Worm (Caenorhabditis elegans): Measurements from ENCODE around the gene C05G5.1.

Gene C05G5.1

DNA sequence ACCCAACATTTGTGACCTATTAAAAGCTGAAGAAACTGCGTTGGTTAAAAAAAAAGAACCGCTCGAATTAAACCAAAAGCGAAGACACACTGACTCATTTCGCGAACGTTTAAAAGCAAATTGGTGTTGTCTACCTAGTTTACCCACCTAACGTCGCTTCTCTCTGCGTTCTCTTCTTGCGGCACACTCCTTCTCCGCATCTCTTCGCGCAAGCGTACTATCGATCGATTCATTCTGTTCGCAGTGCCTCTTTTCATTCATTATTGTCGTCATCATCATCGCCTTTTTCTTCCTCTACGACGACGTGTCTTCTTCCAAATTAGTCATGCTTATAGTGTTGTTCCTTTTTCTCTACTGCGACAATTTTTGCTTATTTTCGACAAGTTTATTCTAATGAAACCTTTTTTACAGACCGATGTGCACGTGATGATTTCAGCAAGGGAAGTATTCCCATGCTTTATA is 28.7 kb downstream of the C05G5.1 start, which contains the start of gene atrn-1 (continued):
- TF ChIP-seq nhr-90 (tag; optimal IDR thresholded peaks at IDR 0.05; ENCODE audit: poor library complexity) (no peak), irx-1 (tag; optimal IDR thresholded peaks at IDR 0.05) (no peak), nhr-19 (GFP tag; conservative IDR thresholded peaks at IDR 0.05) (no peak), elt-3 (tag; optimal IDR thresholded peaks at IDR 0.05) (peak in 1 of 6 experiments; percentile 11), egl-27 (tag; optimal IDR thresholded peaks at IDR 0.05) (no peak), unc-86 (tag; optimal IDR thresholded peaks at IDR 0.05) (no peak), ceh-88 (GFP tag; IDR thresholded peaks at IDR 0.05) (no peak), pag-3 (tag; optimal IDR thresholded peaks at IDR 0.05; ENCODE audit: borderline replicate concordance, insufficient read depth) (no peak), unc-62 (GFP tag; optimal IDR thresholded peaks at IDR 0.05) (no peak)

ce11 chrX:14709591-14709990 is 30.3 kb downstream of the C05G5.1 start:
- TF ChIP-seq blmp-1 (tag; optimal IDR thresholded peaks at IDR 0.05) (peak; percentile 72), nhr-20 (tag; optimal IDR thresholded peaks at IDR 0.05) (peak; percentile 10), efl-1 (optimal IDR thresholded peaks at IDR 0.05) (no peak), efl-1 (GFP tag; optimal IDR thresholded peaks at IDR 0.05 in 1 of 2) (no peak), elt-2 (tag; optimal IDR thresholded peaks at IDR 0.05) (no peak), nhr-85 (tag) (peak; percentile 58), elt-3 (tag; optimal IDR thresholded peaks at IDR 0.05) (peak in 2 of 6 experiments; percentile 44 to 80), ets-5 (GFP tag; IDR thresholded peaks at IDR 0.05) (no peak), lin-14 (GFP tag; optimal IDR thresholded peaks at IDR 0.05) (peak; percentile 54)

ce11 chrX:14708176-14708642 is 31.7 kb downstream of the C05G5.1 start:
- TF ChIP-seq ets-5 (GFP tag; IDR thresholded peaks at IDR 0.05) = no peak
- no peak for TF ChIP-seq ceh-63 (GFP tag; optimal IDR thresholded peaks at IDR 0.05)
- TF ChIP-seq fkh-10 (GFP tag; optimal IDR thresholded peaks at IDR 0.05) = peak; percentile 97
- peak in 1 of 2 experiments; percentile 72 for TF ChIP-seq ztf-11 (tag; optimal IDR thresholded peaks at IDR 0.05)
- TF ChIP-seq ceh-82 (tag; optimal IDR thresholded peaks at IDR 0.05) = peak; percentile 91 to 96 (median 93)
- peak; percentile 8 for TF ChIP-seq nhr-11 (tag; optimal IDR thresholded peaks at IDR 0.05)
- TF ChIP-seq elt-3 (tag; optimal IDR thresholded peaks at IDR 0.05) = peak in 4 of 6 experiments; percentile 20 to 79 (median 48)
- no peak for TF ChIP-seq nhr-28 (tag; optimal IDR thresholded peaks at IDR 0.05)
- no peak for TF ChIP-seq unc-62 (GFP tag; optimal IDR thresholded peaks at IDR 0.05)
- peak; percentile 84 for TF ChIP-seq lin-13 (GFP tag; optimal IDR thresholded peaks at IDR 0.05)
- peak; percentile 89 for TF ChIP-seq ceh-8 (GFP tag; optimal IDR thresholded peaks at IDR 0.05)
- TF ChIP-seq mdl-1 (tag; optimal IDR thresholded peaks at IDR 0.05) = peak; percentile 44 to 82
- peak; percentile 87 for TF ChIP-seq aha-1 (tag; optimal IDR thresholded peaks at IDR 0.05)
- TF ChIP-seq efl-3 (GFP tag; optimal IDR thresholded peaks at IDR 0.05) = no peak
- peak; percentile 87 for TF ChIP-seq pax-3 (tag; optimal IDR thresholded peaks at IDR 0.05)
- peak; percentile 94 for TF ChIP-seq swsn-7 (tag; optimal IDR thresholded peaks at IDR 0.05)
- no peak for TF ChIP-seq hlh-17 (GFP tag; optimal IDR thresholded peaks at IDR 0.05; ENCODE audit: borderline replicate concordance)
- peak; percentile 54 for TF ChIP-seq zip-4 (GFP tag; optimal IDR thresholded peaks at IDR 0.05)
- no peak for TF ChIP-seq unc-30 (tag; optimal IDR thresholded peaks at IDR 0.05)
- TF ChIP-seq lin-14 (GFP tag; optimal IDR thresholded peaks at IDR 0.05) = peak; percentile 100
- TF ChIP-seq mab-9 (GFP tag; IDR thresholded peaks at IDR 0.05) = peak; percentile 88
- peak; percentile 71 to 79 for TF ChIP-seq efl-1 (optimal IDR thresholded peaks at IDR 0.05)
- TF ChIP-seq efl-1 (GFP tag; optimal IDR thresholded peaks at IDR 0.05 in 1 of 2) = peak; percentile 53 to 95
- peak; percentile 89 for TF ChIP-seq mef-2 (tag; optimal IDR thresholded peaks at IDR 0.05)
- peak; percentile 61 for TF ChIP-seq pag-3 (tag; optimal IDR thresholded peaks at IDR 0.05; ENCODE audit: borderline replicate concordance, insufficient read depth)
- peak; percentile 35 for TF ChIP-seq C04F5.9 (tag; optimal IDR thresholded peaks at IDR 0.05)
- TF ChIP-seq nhr-47 (tag; optimal IDR thresholded peaks at IDR 0.05) = peak; percentile 96
- TF ChIP-seq F16B12.6 (tag; optimal IDR thresholded peaks at IDR 0.05) = peak; percentile 54
- TF ChIP-seq blmp-1 (tag; optimal IDR thresholded peaks at IDR 0.05) = peak; percentile 54
- TF ChIP-seq pqm-1 (tag; optimal IDR thresholded peaks at IDR 0.05) = no peak
- peak; percentile 95 for TF ChIP-seq nhr-20 (tag; optimal IDR thresholded peaks at IDR 0.05)
- no peak for TF ChIP-seq nhr-84 (tag; optimal IDR thresholded peaks at IDR 0.05)
- no peak for TF ChIP-seq sptf-1 (tag; optimal IDR thresholded peaks at IDR 0.05)
- peak; percentile 84 for TF ChIP-seq irx-1 (tag; optimal IDR thresholded peaks at IDR 0.05)
- peak; percentile 40; the same call in 1 of the 2 replicates for TF ChIP-seq ceh-88 (GFP tag; IDR thresholded peaks at IDR 0.05)
- no peak for TF ChIP-seq unc-98 (GFP tag; IDR thresholded peaks at IDR 0.05)
- TF ChIP-seq dsc-1 (tag; optimal IDR thresholded peaks at IDR 0.05) = peak; percentile 87
- peak; percentile 90 for TF ChIP-seq nhr-19 (GFP tag; conservative IDR thresholded peaks at IDR 0.05)
- TF ChIP-seq lir-3 (tag; optimal IDR thresholded peaks at IDR 0.05; ENCODE audit: poor library complexity) = peak; percentile 71
- peak; percentile 83 for TF ChIP-seq sox-4 (tag; optimal IDR thresholded peaks at IDR 0.05)

All from whole organism, L1 larva.